Fruit fly (Drosophila melanogaster): ENCODE data around the gene CG1571.
A peak's percentile ranks its signal among the peaks of the same experiment; 100 is the strongest.

Gene CG1571

dm6 chrX:8061392-8062179, 14.1 kb upstream of the CG1571 start, which contains the start of gene mys (continued):
- TF ChIP-seq CG4404 (GFP tag; IDR thresholded peaks at IDR 0.05) (peak; percentile 52), jumu (GFP tag; optimal IDR thresholded peaks at IDR 0.05) (peak; percentile 84), exex (tag; optimal IDR thresholded peaks at IDR 0.05) (peak; percentile 4), CG10209 (GFP tag; optimal IDR thresholded peaks at IDR 0.05) (peak; percentile 64), CG4730 (GFP tag; IDR thresholded peaks at IDR 0.05) (0 out of 2 replicates have a peak, but pooled peaks have one; percentile 36), CG43689 (GFP tag; IDR thresholded peaks at IDR 0.05) (no peak), YL-1 (GFP tag; optimal IDR thresholded peaks at IDR 0.05) (peak; percentile 24), usp (GFP tag; optimal IDR thresholded peaks at IDR 0.05) (no peak), D (optimal IDR thresholded peaks at IDR 0.05) (no peak), D (GFP tag; optimal IDR thresholded peaks at IDR 0.05) (no peak), kni (GFP tag; optimal IDR thresholded peaks at IDR 0.05) (peak; percentile 43), CG7987 (GFP tag; optimal IDR thresholded peaks at IDR 0.05) (peak; percentile 77), HmgD (GFP tag; optimal IDR thresholded peaks at IDR 0.05) (peak; percentile 83), C15 (GFP tag; IDR thresholded peaks at IDR 0.05) (no peak), CG4360 (GFP tag; IDR thresholded peaks at IDR 0.05) (peak; percentile 15; the same call in 1 of the 2 replicates), fd102C (GFP tag; optimal IDR thresholded peaks at IDR 0.05) (no peak), CG11723 (GFP tag; optimal IDR thresholded peaks at IDR 0.05) (no peak), bcd (GFP tag; optimal IDR thresholded peaks at IDR 0.05) (peak; percentile 62), CG17359 (tag; optimal IDR thresholded peaks at IDR 0.05) (peak; percentile 20), CG18599 (GFP tag; optimal IDR thresholded peaks at IDR 0.05) (peak; percentile 73), sqz (GFP tag; optimal IDR thresholded peaks at IDR 0.05) (no peak), Sry-β (GFP tag; optimal IDR thresholded peaks at IDR 0.05) (no peak), scrt (GFP tag; optimal IDR thresholded peaks at IDR 0.05) (peak; percentile 77), CG7928 (GFP tag; optimal IDR thresholded peaks at IDR 0.05) (peak; percentile 34), trem (tag; optimal IDR thresholded peaks at IDR 0.05) (peak; percentile 75), CG31388 (GFP tag; optimal IDR thresholded peaks at IDR 0.05) (no peak), CG10959 (GFP tag; IDR thresholded peaks at IDR 0.05) (peak; percentile 23; the same call in 1 of the 2 replicates), aop (GFP tag; IDR thresholded peaks at IDR 0.05) (no peak), CG3281 (GFP tag; optimal IDR thresholded peaks at IDR 0.05) (no peak), CG15479 (GFP tag; optimal IDR thresholded peaks at IDR 0.05) (no peak), amos (GFP tag; IDR thresholded peaks at IDR 0.05; ENCODE audit: partially characterized antibody) (peak; percentile 98), sisA (GFP tag; IDR thresholded peaks at IDR 0.05) (peak; percentile 63), CG8281 (tag; optimal IDR thresholded peaks at IDR 0.05) (no peak), Kr (GFP tag; optimal IDR thresholded peaks at IDR 0.05) (no peak), CG14710 (tag; optimal IDR thresholded peaks at IDR 0.05) (peak; percentile 85), toy (GFP tag; IDR thresholded peaks at IDR 0.05) (no peak), cg (GFP tag; optimal IDR thresholded peaks at IDR 0.05) (peak; percentile 81), grn (GFP tag; optimal IDR thresholded peaks at IDR 0.05) (no peak), gsb (GFP tag; IDR thresholded peaks at IDR 0.05) (0 out of 2 replicates have a peak, but pooled peaks have one; percentile 33), onecut (GFP tag; IDR thresholded peaks at IDR 0.05) (peak; percentile 31), Meics (GFP tag; optimal IDR thresholded peaks at IDR 0.05) (peak; percentile 59), ERR (GFP tag; optimal IDR thresholded peaks at IDR 0.05) (peak; percentile 63), klu (GFP tag; IDR thresholded peaks at IDR 0.05) (peak; percentile 64; the same call in 1 of the 2 replicates), Ada2b (GFP tag; IDR thresholded peaks at IDR 0.05) (0 out of 2 replicates have a peak, but pooled peaks have one; percentile 16), salm (tag; optimal IDR thresholded peaks at IDR 0.05) (peak; percentile 0), nerfin-1 (tag; optimal IDR thresholded peaks at IDR 0.05) (no peak), Rfx (GFP tag; IDR thresholded peaks at IDR 0.05) (peak; percentile 90), tna (GFP tag; IDR thresholded peaks at IDR 0.05; ENCODE audit: partially characterized antibody) (peak; percentile 90), jigr1 (GFP tag; IDR thresholded peaks at IDR 0.05) (no peak)
